Worm (Caenorhabditis elegans): ENCODE measurements around the gene baz-2.
A peak's percentile ranks its signal among the peaks of the same experiment; 100 is the strongest.

The baz-2 gene

ce11 chrIII:7655932-7656331 is at the start of gene baz-2:
TSS of gene baz-2 (minus strand) at chrIII:7656032.
- TF ChIP-seq skn-1 (tag; optimal IDR thresholded peaks at IDR 0.05), result no peak
- no peak for TF ChIP-seq nhr-85 (tag)
- no peak for TF ChIP-seq hlh-17 (GFP tag; optimal IDR thresholded peaks at IDR 0.05; ENCODE audit: borderline replicate concordance)

- no peak for TF ChIP-seq tlp-1 (tag; optimal IDR thresholded peaks at IDR 0.05)
- no peak for TF ChIP-seq swsn-7 (tag; optimal IDR thresholded peaks at IDR 0.05)
- TF ChIP-seq efl-1 (optimal IDR thresholded peaks at IDR 0.05), result no peak
- peak in 1 of 2 experiments; percentile 61 for TF ChIP-seq efl-1 (GFP tag; optimal IDR thresholded peaks at IDR 0.05 in 1 of 2)
Observed at ce11 chrIII:7703474-7703873, 47.6 kb upstream of the baz-2 start.

ce11 chrIII:7694274-7694673 is 38.4 kb upstream of the baz-2 start, which contains the start of gene C18H2.5:
TSS of gene C18H2.5 (minus strand) at chrIII:7694374.
- TF ChIP-seq C04F5.9 (tag; optimal IDR thresholded peaks at IDR 0.05) (no peak), Y116A8C.19 (tag; optimal IDR thresholded peaks at IDR 0.05; ENCODE audit: borderline replicate concordance) (no peak), sup-37 (GFP tag; optimal IDR thresholded peaks at IDR 0.05) (no peak), pag-3 (tag; optimal IDR thresholded peaks at IDR 0.05; ENCODE audit: borderline replicate concordance, insufficient read depth) (no peak), hpl-2 (GFP tag; optimal IDR thresholded peaks at IDR 0.05) (no peak), dpl-1 (GFP tag; optimal IDR thresholded peaks at IDR 0.05) (no peak), ceh-88 (GFP tag; IDR thresholded peaks at IDR 0.05) (no peak), ama-1 (optimal IDR thresholded peaks at IDR 0.05) (no peak), snpc-4 (tag; optimal IDR thresholded peaks at IDR 0.05) (no peak), fkh-8 (tag; optimal IDR thresholded peaks at IDR 0.05) (no peak), aly-2 (tag; optimal IDR thresholded peaks at IDR 0.05) (no peak), hlh-4 (tag; optimal IDR thresholded peaks at IDR 0.05) (no peak), ces-1 (GFP tag; optimal IDR thresholded peaks at IDR 0.05) (no peak), pqm-1 (tag; optimal IDR thresholded peaks at IDR 0.05) (no peak), nhr-47 (tag; optimal IDR thresholded peaks at IDR 0.05) (no peak), mab-9 (GFP tag; IDR thresholded peaks at IDR 0.05) (no peak), unc-62 (GFP tag; optimal IDR thresholded peaks at IDR 0.05) (no peak), nhr-12 (tag; optimal IDR thresholded peaks at IDR 0.05) (no peak), rnt-1 (tag; optimal IDR thresholded peaks at IDR 0.05) (no peak), lin-39 (tag; optimal IDR thresholded peaks at IDR 0.05) (no peak)

ce11 chrIII:7692287-7692686 is 36.5 kb upstream of the baz-2 start:
- TF ChIP-seq lin-39 (tag; optimal IDR thresholded peaks at IDR 0.05) (no peak), fkh-8 (tag; optimal IDR thresholded peaks at IDR 0.05) (no peak), grh-1 (GFP tag; IDR thresholded peaks at IDR 0.05) (no peak), ztf-11 (tag; optimal IDR thresholded peaks at IDR 0.05) (no peak), ceh-82 (tag; optimal IDR thresholded peaks at IDR 0.05) (no peak)

DNA sequence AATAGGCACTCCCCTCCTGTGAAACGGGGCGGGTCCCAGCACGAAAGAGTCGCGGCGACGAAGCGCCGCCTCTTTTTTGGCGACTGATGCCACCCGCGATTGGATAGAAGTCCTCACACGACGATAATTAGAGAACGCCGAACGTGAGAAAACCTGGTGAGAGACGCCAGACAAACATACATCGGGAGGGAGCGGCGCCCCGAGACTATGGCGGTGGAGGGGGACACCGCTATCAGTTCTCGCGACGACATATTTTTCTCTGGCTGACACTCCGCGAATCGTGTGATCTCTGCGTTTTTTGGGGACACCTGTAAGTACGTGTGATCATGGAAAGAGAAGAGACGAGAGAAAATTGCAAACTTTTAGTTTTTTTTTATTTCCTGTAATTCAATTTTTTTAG is 21.0 kb upstream of the baz-2 start:
- peak; percentile 46 for TF ChIP-seq nhr-85 (tag)
- peak; percentile 1 for TF ChIP-seq blmp-1 (tag; optimal IDR thresholded peaks at IDR 0.05)
- TF ChIP-seq nhr-19 (GFP tag; conservative IDR thresholded peaks at IDR 0.05), result peak; percentile 39

ce11 chrIII:7672411-7672810 is 16.6 kb upstream of the baz-2 start:
- TF ChIP-seq Y116A8C.19 (tag; optimal IDR thresholded peaks at IDR 0.05; ENCODE audit: borderline replicate concordance) (no peak), lin-13 (GFP tag; optimal IDR thresholded peaks at IDR 0.05) (no peak), aly-2 (tag; optimal IDR thresholded peaks at IDR 0.05) (no peak), sup-37 (GFP tag; optimal IDR thresholded peaks at IDR 0.05) (no peak), ets-5 (GFP tag; IDR thresholded peaks at IDR 0.05) (no peak), blmp-1 (tag; optimal IDR thresholded peaks at IDR 0.05) (no peak), nhr-47 (tag; optimal IDR thresholded peaks at IDR 0.05) (no peak), vab-15 (tag; optimal IDR thresholded peaks at IDR 0.05) (no peak), nhr-19 (GFP tag; conservative IDR thresholded peaks at IDR 0.05) (no peak), mab-9 (GFP tag; IDR thresholded peaks at IDR 0.05) (no peak), unc-30 (tag; optimal IDR thresholded peaks at IDR 0.05) (no peak), efl-3 (GFP tag; optimal IDR thresholded peaks at IDR 0.05) (no peak), nhr-237 (tag; optimal IDR thresholded peaks at IDR 0.05) (no peak), elt-2 (tag; optimal IDR thresholded peaks at IDR 0.05) (no peak), C04F5.9 (tag; optimal IDR thresholded peaks at IDR 0.05) (no peak), nhr-71 (tag; optimal IDR thresholded peaks at IDR 0.05) (no peak), C34B4.2 (tag; optimal IDR thresholded peaks at IDR 0.05) (no peak), unc-98 (GFP tag; IDR thresholded peaks at IDR 0.05) (no peak)

All from whole organism, L1 larva.